Worm (Caenorhabditis elegans) whole organism, young adult: ENCODE results near the gene srz-20.
A peak's percentile ranks its signal among the peaks of the same experiment; 100 is the strongest.
"Not testable (repeated sequence)": the region's sequence is repeated elsewhere in the genome, so short reads cannot be mapped to it uniquely, and the experiment has no call there.

Source experiments
- B0035.1 ChIP-seq: sonication (generic microtip); optimal IDR thresholded peaks from 2 replicates; lab custom pipeline; 2016; ENCODE audit warnings: missing genetic modification characterization, mild to moderate bottlenecking, missing compliant biosample characterization, missing genotype, missing genetic modification reagents
- F22D6.2 ChIP-seq: sonication (generic microtip); optimal IDR thresholded peaks from 2 replicates; lab custom pipeline; 2016; ENCODE audit warnings: mild to moderate bottlenecking, missing genetic modification characterization, missing compliant biosample characterization
- T26A5.8 ChIP-seq: sonication (generic microtip); optimal IDR thresholded peaks from 2 replicates; lab custom pipeline; 2016; ENCODE audit warnings: missing genetic modification characterization, missing compliant biosample characterization
- Y53F4B.3 ChIP-seq: fragments of 200-800 bp; sonication (Bioruptor generic); IDR thresholded peaks from 2 replicates; pipeline ENCODE4 v1.3.6; 2022; ENCODE audit warnings: missing genetic modification reagents, missing genetic modification characterization, missing compliant biosample characterization
- Y53G8AR.9 ChIP-seq: fragments of 200-800 bp; sonication (Bioruptor generic); conservative IDR thresholded peaks from 2 replicates; pipeline ENCODE4 v1.3.6; 2022; ENCODE audit warnings: missing genetic modification reagents, missing genetic modification characterization, missing compliant biosample characterization
- Y79H2A.3 ChIP-seq: fragments of 200-800 bp; sonication (Bioruptor generic); conservative IDR thresholded peaks from 2 replicates; pipeline ENCODE4 v1.3.6; 2022; ENCODE audit warnings: missing genetic modification reagents, missing genetic modification characterization, missing compliant biosample characterization
- akir-1 ChIP-seq: fragments of 200-800 bp; sonication (Bioruptor generic); optimal IDR thresholded peaks from 2 replicates; lab custom pipeline; 2018; ENCODE audit warnings: mild to moderate bottlenecking, missing genetic modification characterization, moderate library complexity, missing compliant biosample characterization
- atf-7 ChIP-seq: sonication (generic microtip); optimal IDR thresholded peaks from 2 replicates; lab custom pipeline; 2017; ENCODE audit warnings: mild to moderate bottlenecking, missing genetic modification characterization, missing compliant biosample characterization
- cebp-1 ChIP-seq, 2 experiments: fragments of 200-800 bp in 1 of 2; sonication (Bioruptor generic) in 1 of 2; sonication (generic microtip) in 1 of 2; IDR thresholded peaks in 1 of 2; optimal IDR thresholded peaks in 1 of 2; 2 replicates each; pipeline versions ENCODE4 v1.3.6 to Lab custom; 2017 to 2022; ENCODE audit warnings: missing compliant biosample characterization in 2 of 2, missing genetic modification characterization in 2 of 2, mild to moderate bottlenecking in 1 of 2, missing genetic modification reagents in 1 of 2, moderate library complexity in 1 of 2
- ceh-91 ChIP-seq: fragments of 200-800 bp; sonication (Bioruptor generic); IDR thresholded peaks from 2 replicates; pipeline ENCODE4 v1.3.6; 2022; ENCODE audit warnings: missing genetic modification reagents, missing genetic modification characterization, missing compliant biosample characterization
- die-1 ChIP-seq: sonication (generic microtip); optimal IDR thresholded peaks from 2 replicates; lab custom pipeline; 2016; ENCODE audit warnings: missing genotype, mild to moderate bottlenecking, missing genetic modification characterization, missing compliant biosample characterization
- dox-1 ChIP-seq: fragments of 200-800 bp; sonication (Bioruptor generic); IDR thresholded peaks from 2 replicates; pipeline ENCODE4 v1.3.6; 2022; ENCODE audit warnings: missing genetic modification reagents, missing genetic modification characterization, missing compliant biosample characterization
- egrh-3 ChIP-seq: fragments of 200-800 bp; sonication (Bioruptor generic); IDR thresholded peaks from 2 replicates; pipeline ENCODE4 v1.3.6; 2022; ENCODE audit warnings: missing genetic modification reagents, missing genetic modification characterization, missing compliant biosample characterization
- ets-4 ChIP-seq: fragments of 200-800 bp; sonication (Bioruptor generic); optimal IDR thresholded peaks from 2 replicates; lab custom pipeline; 2018; ENCODE audit warnings: mild to moderate bottlenecking, missing genetic modification characterization, missing compliant biosample characterization
- him-1 ChIP-seq: sonication (generic microtip); optimal IDR thresholded peaks from 2 replicates; lab custom pipeline; 2016; ENCODE audit warnings: missing genotype, missing genetic modification reagents, missing genetic modification characterization, missing compliant biosample characterization
- hmg-1.2 ChIP-seq: fragments of 200-800 bp; sonication (Bioruptor generic); IDR thresholded peaks from 2 replicates; pipeline ENCODE4 v1.3.6; 2022; ENCODE audit warnings: missing genetic modification reagents, missing genetic modification characterization, missing compliant biosample characterization
- let-526 ChIP-seq: fragments of 200-800 bp; sonication (Bioruptor generic); IDR thresholded peaks from 2 replicates; pipeline ENCODE4 v1.3.6; 2022; ENCODE audit warnings: missing genetic modification reagents, missing genetic modification characterization, missing compliant biosample characterization
- let-607 ChIP-seq, 2 experiments: fragments of 200-800 bp in 1 of 2; sonication (Bioruptor generic) in 1 of 2; sonication (generic microtip) in 1 of 2; optimal IDR thresholded peaks; 2 replicates each; lab custom pipeline; 2016 to 2018; ENCODE audit warnings: mild to moderate bottlenecking in 2 of 2, missing compliant biosample characterization in 2 of 2, missing genetic modification characterization in 2 of 2, moderate library complexity in 2 of 2, missing genotype in 1 of 2
- lin-54 ChIP-seq: fragments of 200-800 bp; sonication (Bioruptor generic); optimal IDR thresholded peaks from 2 replicates; lab custom pipeline; 2018; ENCODE audit warnings: mild to moderate bottlenecking, missing genetic modification characterization, missing compliant biosample characterization
- lsl-1 ChIP-seq: fragments of 200-800 bp; sonication (Bioruptor generic); optimal IDR thresholded peaks from 2 replicates; lab custom pipeline; 2018; ENCODE audit warnings: mild to moderate bottlenecking, missing genetic modification characterization, moderate library complexity, missing compliant biosample characterization
- lsy-27 ChIP-seq: sonication (generic microtip); optimal IDR thresholded peaks from 2 replicates; lab custom pipeline; 2017; ENCODE audit warnings: missing genetic modification characterization, mild to moderate bottlenecking, missing compliant biosample characterization, antibody characterized with exemption, missing genotype, borderline replicate concordance; ENCODE audit not compliant: insufficient read depth
- nhr-179 ChIP-seq: sonication (generic microtip); optimal IDR thresholded peaks from 2 replicates; lab custom pipeline; 2016; ENCODE audit warnings: mild to moderate bottlenecking, missing genetic modification characterization, missing compliant biosample characterization
- nhr-27 ChIP-seq: fragments of 200-800 bp; sonication (Bioruptor generic); optimal IDR thresholded peaks from 2 replicates; lab custom pipeline; 2018; ENCODE audit warnings: mild to moderate bottlenecking, missing genetic modification characterization, moderate library complexity, missing compliant biosample characterization
- nhr-80 ChIP-seq: sonication (generic microtip); optimal IDR thresholded peaks from 2 replicates; lab custom pipeline; 2016; ENCODE audit warnings: missing genetic modification characterization, missing compliant biosample characterization
- pbrm-1 ChIP-seq: fragments of 200-800 bp; sonication (Bioruptor generic); IDR thresholded peaks from 2 replicates; pipeline ENCODE4 v1.3.6; 2022; ENCODE audit warnings: missing genetic modification reagents, missing genetic modification characterization, missing compliant biosample characterization
- rpc-1 ChIP-seq, 2 experiments: fragments of 150-350 bp in 1 of 2; sonication (generic microtip) in 1 of 2; optimal IDR thresholded peaks; 2 replicates each; lab custom pipeline; 2014 to 2018; ENCODE audit warnings: missing biosample characterization in 1 of 2, missing genetic modification characterization in 1 of 2, missing genetic modification reagents in 1 of 2, missing genotype in 1 of 2
- snpc-1.1 ChIP-seq: sonication (generic microtip); optimal IDR thresholded peaks from 2 replicates; lab custom pipeline; 2017; ENCODE audit warnings: missing genetic modification characterization, mild to moderate bottlenecking, missing compliant biosample characterization, antibody characterized with exemption, moderate library complexity, missing genotype, missing genetic modification reagents; ENCODE audit not compliant: insufficient read depth
- snpc-4 ChIP-seq, 5 experiments: fragments of 150-350 bp in 1 of 5; sonication (generic microtip) in 4 of 5; optimal IDR thresholded peaks; 2 replicates each; lab custom pipeline; 2014 to 2018; ENCODE audit warnings: missing genetic modification characterization in 5 of 5, missing biosample characterization in 3 of 5, antibody characterized with exemption in 2 of 5, mild to moderate bottlenecking in 2 of 5, missing compliant biosample characterization in 2 of 5, missing genotype in 2 of 5, moderate library complexity in 2 of 5, missing genetic modification reagents in 1 of 5
- unc-62 ChIP-seq: fragments of 150-350 bp; optimal IDR thresholded peaks from 2 replicates; lab custom pipeline; 2014; ENCODE audit warnings: missing biosample characterization, missing genetic modification reagents, missing genetic modification characterization
- zfh-2 ChIP-seq: fragments of 200-800 bp; sonication (Bioruptor generic); conservative IDR thresholded peaks from 2 replicates; pipeline ENCODE4 v1.3.6; 2022; ENCODE audit warnings: missing genetic modification reagents, missing genetic modification characterization, missing compliant biosample characterization
- ztf-28 ChIP-seq: fragments of 200-800 bp; sonication (Bioruptor generic); IDR thresholded peaks from 2 replicates; pipeline ENCODE4 v1.3.6; 2022; ENCODE audit warnings: missing genetic modification reagents, missing genetic modification characterization, missing compliant biosample characterization

srz-20 gene

ce11 chrIV:3943003-3943402 lies 27.6 kb downstream of the srz-20 start, which contains the start of gene Y46C8AL.11 (continued):
- TF ChIP-seq F22D6.2 (tag; lab: Kevin White, UChicago) (no peak), Y79H2A.3 (no peak), cebp-1 (GFP tag; IDR thresholded peaks at IDR 0.05; lab: Robert Waterston, UW) (no peak), cebp-1 (tag; optimal IDR thresholded peaks at IDR 0.05; lab: Kevin White, UChicago) (no peak), T26A5.8 (no peak), die-1 (no peak), snpc-1.1 (no peak)

- no peak for TF ChIP-seq egrh-3
- no peak for TF ChIP-seq ceh-91 (GFP tag; lab: Robert Waterston, UW)
- no peak for TF ChIP-seq zfh-2 (GFP tag; lab: Robert Waterston, UW)
- TF ChIP-seq unc-62 = peak; percentile 43
- peak; percentile 19; the same call in 1 of the 2 replicates for TF ChIP-seq dox-1 (GFP tag; lab: Robert Waterston, UW)
- no peak for TF ChIP-seq let-607 (tag; optimal IDR thresholded peaks at IDR 0.05; lab: Kevin White, UChicago)
- no peak for TF ChIP-seq lsy-27
- peak; percentile 90 for TF ChIP-seq nhr-80 (tag; lab: Kevin White, UChicago)
- peak; percentile 62 for TF ChIP-seq ets-4
- TF ChIP-seq nhr-179 (tag; lab: Kevin White, UChicago) = no peak
- no peak for TF ChIP-seq Y53F4B.3 (GFP tag; lab: Robert Waterston, UW)
Observed at ce11 chrIV:3944459-3944858, 29.1 kb downstream of the srz-20 start, which contains the start of gene clec-72. Gene clec-72 (plus strand): TSS chrIV:3944816.

- TF ChIP-seq egrh-3 (peak; percentile 74; the same call in 1 of the 2 replicates), zfh-2 (GFP tag; lab: Robert Waterston, UW) (peak; percentile 86), hmg-1.2 (GFP tag; lab: Robert Waterston, UW) (peak; percentile 37), dox-1 (GFP tag; lab: Robert Waterston, UW) (peak; percentile 7; the same call in 1 of the 2 replicates), ztf-28 (GFP tag; lab: Robert Waterston, UW) (0 out of 2 replicates have a peak, but pooled peaks have one; percentile 33), snpc-4 (tag; optimal IDR thresholded peaks at IDR 0.05; lab: Kevin White, UChicago) (peak in 1 of 4 experiments; percentile 81)
- TF ChIP-seq snpc-4 (GFP tag; optimal IDR thresholded peaks at IDR 0.05; lab: Kevin White, UChicago) = not testable (repeated sequence)
Observed at ce11 chrIV:3947377-3947956, 32.1 kb downstream of the srz-20 start.

ce11 chrIV:3956095-3956494 lies 40.7 kb downstream of the srz-20 start, which contains the start of gene clec-73:
Gene clec-73 (minus strand): TSS chrIV:3956195.
- TF ChIP-seq F22D6.2 (tag; lab: Kevin White, UChicago) = no peak
- TF ChIP-seq nhr-179 (tag; lab: Kevin White, UChicago) = no peak
- TF ChIP-seq akir-1 = no peak
- TF ChIP-seq pbrm-1 (GFP tag; lab: Robert Waterston, UW) = no peak

ce11 chrIV:3956705-3957104 lies 41.3 kb downstream of the srz-20 start, which contains the start of gene clec-74:
Gene clec-74 (plus strand): TSS chrIV:3957005.
- TF ChIP-seq B0035.1 (no peak), Y53G8AR.9 (no peak), nhr-27 (no peak), let-526 (GFP tag; lab: Robert Waterston, UW) (no peak), rpc-1 (optimal IDR thresholded peaks at IDR 0.05; lab: Kevin White, UChicago) (no peak), rpc-1 (tag; optimal IDR thresholded peaks at IDR 0.05; lab: Kevin White, UChicago) (no peak), nhr-179 (tag; lab: Kevin White, UChicago) (no peak), lsl-1 (GFP tag; lab: Kevin White, UChicago) (no peak), him-1 (tag; lab: Kevin White, UChicago) (no peak), die-1 (no peak), atf-7 (tag; lab: Kevin White, UChicago) (no peak), lin-54 (GFP tag; lab: Kevin White, UChicago) (no peak)
